Fruit fly (Drosophila melanogaster) Kc167 (cell line): Measurements from ENCODE around the gene CG9586.

ENCODE experiments used
- Sin3A ChIP-seq: fragments of >200 bp; optimal IDR thresholded peaks from 2 replicates; lab custom pipeline; 2018; ENCODE audit warnings: missing external identifiers
- h ChIP-seq: fragments of >200 bp; optimal IDR thresholded peaks from 3 replicates; lab custom pipeline; 2018; ENCODE audit warnings: missing external identifiers
- psq ChIP-seq: fragments of >200 bp; optimal IDR thresholded peaks from 2 replicates; lab custom pipeline; 2017; ENCODE audit warnings: missing external identifiers

dm6 chr2L:9140945-9141440, 25.3 kb downstream of the CG9586 start:
- TF ChIP-seq psq, result no peak
- no peak for TF ChIP-seq Sin3A (lab: Kevin White, UChicago)
- TF ChIP-seq h (lab: Kevin White, UChicago), result no peak
